Fruit fly (Drosophila melanogaster): ENCODE data around the gene TfIIFbeta.

The TfIIFbeta gene

DNA sequence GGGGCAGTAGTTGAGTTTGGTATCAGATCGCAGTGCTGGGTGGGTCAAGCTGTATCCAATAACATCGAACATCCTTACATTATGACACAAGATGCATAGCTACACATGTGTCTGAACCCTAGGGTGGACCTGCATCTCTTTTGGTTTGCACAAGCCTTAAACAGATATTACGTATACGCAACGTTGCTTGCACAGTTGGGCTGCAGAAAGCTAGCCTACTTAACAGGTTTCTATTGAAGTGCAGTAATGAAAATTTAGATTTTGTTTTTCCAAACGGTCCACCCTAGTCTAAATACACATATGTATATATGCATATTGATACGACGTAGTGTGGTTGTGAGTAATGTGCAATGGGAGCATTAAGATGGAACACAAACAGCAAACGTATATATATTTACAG lies 7.6 kb upstream of the TfIIFbeta start:
- no peak for TF ChIP-seq pan (optimal IDR thresholded peaks at IDR 0.05)
- TF ChIP-seq usp (GFP tag; optimal IDR thresholded peaks at IDR 0.05), result no peak
- TF ChIP-seq CG8478 (optimal IDR thresholded peaks at IDR 0.05), result no peak
- TF ChIP-seq psq (optimal IDR thresholded peaks at IDR 0.05), result no peak
- TF ChIP-seq EcR (GFP tag; optimal IDR thresholded peaks at IDR 0.05), result no peak
- no peak for TF ChIP-seq Dll (optimal IDR thresholded peaks at IDR 0.05)

DNA sequence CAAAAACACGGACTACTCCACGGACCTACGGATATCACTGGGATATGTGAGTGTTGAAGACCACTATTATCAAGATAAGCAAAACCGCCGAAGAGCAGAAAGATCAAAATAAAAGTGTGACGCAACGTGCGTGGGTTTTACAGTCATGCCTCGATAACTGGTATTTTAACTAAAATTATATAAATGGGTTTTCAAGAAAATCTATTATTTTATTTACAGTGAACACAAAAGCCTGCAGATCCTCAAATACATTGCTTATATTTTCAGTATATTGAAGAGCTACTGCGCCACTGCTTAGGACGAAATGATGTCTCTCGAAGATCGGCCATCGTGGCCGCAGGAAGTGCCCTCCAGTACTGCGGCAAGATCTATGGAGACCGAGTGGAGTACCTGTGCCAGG lies 5.6 kb downstream of the TfIIFbeta start:
- no peak for TF ChIP-seq pan (optimal IDR thresholded peaks at IDR 0.05)
- TF ChIP-seq EcR (GFP tag; optimal IDR thresholded peaks at IDR 0.05), result no peak
- TF ChIP-seq Dll (optimal IDR thresholded peaks at IDR 0.05), result no peak
- no peak for TF ChIP-seq psq (optimal IDR thresholded peaks at IDR 0.05)
- TF ChIP-seq CG8478 (optimal IDR thresholded peaks at IDR 0.05), result no peak
- no peak for TF ChIP-seq usp (GFP tag; optimal IDR thresholded peaks at IDR 0.05)

DNA sequence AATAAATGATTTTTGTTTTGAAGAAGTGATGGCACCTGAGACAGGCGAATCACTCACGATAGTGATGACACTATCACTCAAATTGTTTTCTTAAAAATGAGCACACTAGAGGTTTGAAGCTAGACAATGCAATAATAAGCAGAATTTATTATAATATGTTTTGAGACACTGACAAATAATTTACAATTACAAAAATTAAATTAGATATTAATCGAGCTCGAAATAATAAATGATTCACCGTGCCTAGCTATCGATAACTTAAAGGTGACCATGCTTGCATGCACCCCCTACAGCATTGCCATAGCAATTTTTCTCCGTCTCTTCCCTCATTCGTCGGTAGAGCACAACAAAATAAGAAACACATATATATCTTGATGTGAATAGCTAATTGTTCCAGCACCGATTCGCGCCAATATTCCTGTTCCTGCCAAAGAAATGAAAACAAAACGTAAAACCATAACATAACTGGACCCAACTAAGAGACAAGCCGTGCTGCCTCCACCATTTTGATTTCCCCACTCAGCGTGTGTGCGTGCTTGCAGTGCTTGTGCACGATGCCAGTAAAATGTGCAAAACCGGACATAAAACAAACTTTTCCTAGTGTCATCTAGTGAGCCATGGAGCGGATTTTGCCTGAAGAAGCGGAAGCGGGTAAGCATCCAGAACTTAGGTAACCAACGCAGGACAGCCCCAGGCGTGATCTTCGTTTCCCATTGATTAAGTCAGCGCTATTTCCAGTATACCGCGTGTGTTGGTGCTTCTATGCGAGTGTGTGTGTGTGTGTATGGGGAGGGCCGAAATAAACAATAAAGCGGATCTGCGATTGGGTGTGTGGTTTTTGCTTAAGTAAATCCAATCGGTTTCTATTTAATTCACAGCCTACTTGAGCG lies 6.4 kb downstream of the TfIIFbeta start, which contains the start of the genes MED7 and Cap-H2:
Gene MED7, minus strand, starts transcription at position 67 of the 890 bp plus-strand sequence.
Gene Cap-H2, plus strand, starts transcription at position 345 of the 890 bp plus-strand sequence.
- TF ChIP-seq psq (optimal IDR thresholded peaks at IDR 0.05) (peak; percentile 6), CG8478 (optimal IDR thresholded peaks at IDR 0.05) (no peak)

DNA sequence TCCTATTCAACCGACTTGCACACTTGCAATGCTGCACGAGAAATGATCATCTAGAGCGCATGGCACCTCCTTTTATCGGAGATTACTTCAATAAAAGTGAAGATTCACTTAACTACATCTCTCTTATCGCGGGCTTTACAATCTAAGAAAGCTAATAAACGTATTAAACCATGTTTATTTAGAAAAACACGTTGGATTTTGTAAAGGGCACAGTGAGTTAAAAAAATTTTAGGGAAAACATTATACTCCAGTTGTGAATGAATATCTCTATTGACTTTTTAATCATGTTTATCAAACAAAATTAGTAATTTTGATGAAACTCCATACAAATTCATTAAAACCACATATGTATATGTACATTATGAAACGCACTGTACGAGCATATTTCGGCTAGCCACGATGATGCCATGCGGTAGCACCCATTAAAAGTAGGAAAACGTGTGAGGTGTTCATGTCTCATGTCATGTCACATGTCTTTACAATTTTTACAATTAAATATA lies 8.2 kb downstream of the TfIIFbeta start, which contains the start of gene CG31272:
Gene CG31272, minus strand, starts transcription at position 51 of the 500 bp plus-strand sequence.
- no peak for TF ChIP-seq Dll (optimal IDR thresholded peaks at IDR 0.05)
- no peak for TF ChIP-seq usp (GFP tag; optimal IDR thresholded peaks at IDR 0.05)
- TF ChIP-seq psq (optimal IDR thresholded peaks at IDR 0.05), result no peak
- TF ChIP-seq pan (optimal IDR thresholded peaks at IDR 0.05), result no peak
- TF ChIP-seq EcR (GFP tag; optimal IDR thresholded peaks at IDR 0.05), result no peak
- no peak for TF ChIP-seq CG8478 (optimal IDR thresholded peaks at IDR 0.05)

DNA sequence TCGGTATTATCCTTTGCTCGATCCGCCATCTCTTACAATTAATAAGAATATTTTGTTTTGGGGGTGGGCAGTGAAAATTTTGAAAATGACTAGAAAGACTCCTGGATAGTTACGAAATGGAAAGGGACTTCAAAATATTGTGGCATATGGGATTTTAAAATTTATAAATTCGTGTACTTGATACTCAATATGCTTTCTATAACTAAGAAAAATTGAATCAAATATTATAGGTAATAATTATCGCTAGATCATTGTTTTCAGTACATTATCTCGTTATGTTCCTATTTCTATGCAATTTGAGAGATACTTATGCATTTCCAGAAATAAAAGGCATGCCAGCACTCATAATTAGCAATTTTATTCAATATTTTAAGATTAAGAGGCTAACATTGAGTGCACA lies 12.1 kb downstream of the TfIIFbeta start, which contains the start of gene CG14691:
Gene CG14691, minus strand, starts transcription at position 101 of the 400 bp plus-strand sequence.
- TF ChIP-seq usp (GFP tag; optimal IDR thresholded peaks at IDR 0.05) (no peak), Dll (optimal IDR thresholded peaks at IDR 0.05) (no peak), psq (optimal IDR thresholded peaks at IDR 0.05) (no peak), pan (optimal IDR thresholded peaks at IDR 0.05) (no peak), CG8478 (optimal IDR thresholded peaks at IDR 0.05) (no peak), EcR (GFP tag; optimal IDR thresholded peaks at IDR 0.05) (no peak)

DNA sequence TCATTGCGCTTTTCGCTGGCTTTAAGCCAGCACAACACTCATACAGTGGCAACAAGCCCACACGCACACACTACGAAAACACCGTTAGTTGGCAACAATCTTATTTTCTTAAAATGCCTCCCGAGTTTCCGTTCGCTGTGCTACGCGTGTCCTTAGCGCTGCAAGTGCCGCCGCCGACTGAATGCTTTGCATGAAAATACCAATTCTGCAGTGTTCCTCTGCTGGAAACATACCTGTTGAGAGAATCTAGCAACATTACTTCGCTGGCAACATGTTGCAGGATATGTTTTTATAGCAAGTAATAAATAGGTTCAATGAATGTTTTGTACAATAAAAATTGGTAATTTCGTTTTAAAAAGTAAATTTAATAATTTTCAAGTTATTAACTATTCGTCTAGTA lies 16.5 kb downstream of the TfIIFbeta start, which contains the start of gene TkR86C:
Gene TkR86C, minus strand, starts transcription at position 168 of the 400 bp plus-strand sequence.
- TF ChIP-seq usp (GFP tag; optimal IDR thresholded peaks at IDR 0.05), result no peak
- no peak for TF ChIP-seq Dll (optimal IDR thresholded peaks at IDR 0.05)
- no peak for TF ChIP-seq psq (optimal IDR thresholded peaks at IDR 0.05)
- no peak for TF ChIP-seq pan (optimal IDR thresholded peaks at IDR 0.05)
- TF ChIP-seq CG8478 (optimal IDR thresholded peaks at IDR 0.05), result no peak
- no peak for TF ChIP-seq EcR (GFP tag; optimal IDR thresholded peaks at IDR 0.05)

DNA sequence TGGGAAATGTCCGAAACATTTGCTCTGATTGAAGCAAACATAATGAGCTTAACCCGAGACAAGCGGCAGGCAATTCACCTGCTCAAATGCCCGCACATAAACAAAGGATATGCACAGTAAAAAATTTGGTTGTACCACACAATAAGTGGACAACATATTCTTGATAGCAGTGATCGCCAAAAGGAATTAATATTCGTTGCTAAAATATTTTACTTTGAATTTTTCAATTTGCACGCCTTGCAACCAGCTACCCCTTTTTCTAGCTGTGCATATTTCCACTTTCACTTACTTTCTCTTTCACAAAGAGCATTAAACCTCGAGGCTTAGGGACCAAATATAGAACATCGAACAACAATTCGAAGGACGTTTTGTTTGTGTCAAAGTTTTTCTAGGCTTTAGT lies 20.0 kb downstream of the TfIIFbeta start:
- TF ChIP-seq EcR (GFP tag; optimal IDR thresholded peaks at IDR 0.05) (no peak), usp (GFP tag; optimal IDR thresholded peaks at IDR 0.05) (no peak), psq (optimal IDR thresholded peaks at IDR 0.05) (no peak)

DNA sequence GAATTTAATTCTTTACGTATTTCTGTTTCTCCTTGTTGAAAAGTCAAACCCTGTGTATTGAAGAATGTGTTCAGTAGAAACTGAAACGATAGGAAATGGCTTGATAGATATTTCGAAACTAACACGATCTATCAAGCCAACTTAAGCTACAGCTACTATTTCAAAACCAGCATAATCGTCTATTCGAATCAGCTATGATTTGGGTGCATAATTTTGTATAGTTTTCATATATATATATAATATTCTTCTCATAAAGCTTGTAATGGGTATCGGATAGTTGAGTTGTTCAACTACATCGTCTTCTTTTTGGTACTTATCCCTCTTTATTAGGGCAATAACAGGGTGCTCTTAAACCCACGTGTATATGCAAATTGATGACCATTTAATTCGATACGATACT lies 31.7 kb downstream of the TfIIFbeta start, which contains the start of gene tomboy20:
Gene tomboy20, minus strand, starts transcription at position 101 of the 400 bp plus-strand sequence.
- TF ChIP-seq EcR (GFP tag; optimal IDR thresholded peaks at IDR 0.05), result no peak
- TF ChIP-seq pan (optimal IDR thresholded peaks at IDR 0.05), result no peak
- TF ChIP-seq usp (GFP tag; optimal IDR thresholded peaks at IDR 0.05), result no peak
- TF ChIP-seq Dll (optimal IDR thresholded peaks at IDR 0.05), result no peak
- no peak for TF ChIP-seq CG8478 (optimal IDR thresholded peaks at IDR 0.05)
- no peak for TF ChIP-seq psq (optimal IDR thresholded peaks at IDR 0.05)

DNA sequence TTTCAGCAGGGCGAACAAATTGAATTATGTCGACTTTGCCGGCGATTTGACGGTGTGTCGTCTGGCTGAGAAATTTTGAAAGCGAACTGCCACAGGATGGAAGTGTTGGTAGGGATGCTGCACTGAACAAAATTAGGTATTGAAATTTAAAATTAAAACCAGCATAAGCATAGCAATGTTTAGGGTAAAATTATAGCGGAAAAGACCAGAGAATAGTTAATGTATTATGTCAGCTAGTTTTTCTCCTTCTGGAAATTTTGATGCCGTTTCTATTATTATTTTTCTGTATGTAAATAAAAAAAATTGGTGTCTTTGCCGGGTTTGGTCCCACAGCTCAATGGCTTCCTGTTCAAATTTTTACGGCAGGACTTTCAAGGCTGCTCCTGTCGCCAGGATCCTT lies 40.9 kb downstream of the TfIIFbeta start:
- TF ChIP-seq EcR (GFP tag; optimal IDR thresholded peaks at IDR 0.05) (no peak), Dll (optimal IDR thresholded peaks at IDR 0.05) (no peak), pan (optimal IDR thresholded peaks at IDR 0.05) (no peak), psq (optimal IDR thresholded peaks at IDR 0.05) (no peak), CG8478 (optimal IDR thresholded peaks at IDR 0.05) (no peak), usp (GFP tag; optimal IDR thresholded peaks at IDR 0.05) (no peak)

Measured in whole organism.